Worm (Caenorhabditis elegans) whole organism, L1 larva: ENCODE results near the gene ufc-1.

ENCODE experiments used
- fos-1 ChIP-seq: fragments of 150-350 bp; optimal IDR thresholded peaks from 2 replicates; lab custom pipeline; 2014; ENCODE audit warnings: missing biosample characterization, missing genetic modification characterization
- nhr-12 ChIP-seq: sonication (generic microtip); optimal IDR thresholded peaks from 2 replicates; lab custom pipeline; 2017; ENCODE audit warnings: missing biosample characterization, missing genetic modification characterization
- nhr-76 ChIP-seq: sonication (generic microtip); optimal IDR thresholded peaks from 2 replicates; lab custom pipeline; 2017; ENCODE audit warnings: missing biosample characterization, missing genetic modification characterization

DNA sequence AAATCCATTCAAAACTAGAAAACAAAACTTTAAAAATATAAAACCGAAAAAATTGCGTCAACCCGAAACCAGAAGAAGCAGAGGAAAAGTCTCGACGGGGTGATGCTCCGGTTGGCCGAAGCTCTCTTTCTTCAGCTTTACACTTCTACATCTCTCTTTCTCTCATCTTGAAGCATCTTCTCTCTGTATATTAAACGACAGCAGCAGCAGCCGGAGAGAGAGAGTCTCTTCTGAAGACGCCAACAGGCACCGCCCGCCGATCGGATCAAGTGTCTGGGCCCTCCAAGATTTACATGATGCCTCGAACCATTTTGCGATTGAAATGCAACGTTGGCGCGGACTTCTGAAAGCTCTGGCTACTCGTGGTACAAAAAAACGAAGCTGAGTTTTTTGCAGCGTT, 15.4 kb downstream of the ufc-1 start:
- TF ChIP-seq nhr-12 (tag; lab: Kevin White, UChicago) = no peak
- TF ChIP-seq nhr-76 (tag; lab: Kevin White, UChicago) = no peak
- TF ChIP-seq fos-1 = no peak
